Worm (Caenorhabditis elegans) whole organism, mixed stage, embryonic: ENCODE measurements around the gene Y49E10.30.
"Not testable (repeated sequence)": the region's sequence is repeated elsewhere in the genome, so short reads cannot be mapped to it uniquely, and the experiment has no call there.

Source experiments
- M03D4.4 ChIP-seq: sonication (generic microtip); optimal IDR thresholded peaks from 2 replicates; lab custom pipeline; 2017; ENCODE audit warnings: mild to moderate bottlenecking, missing genetic modification characterization, missing compliant biosample characterization
- blmp-1 ChIP-seq: fragments of 150-350 bp; optimal IDR thresholded peaks from 2 replicates; lab custom pipeline; 2014; ENCODE audit warnings: missing biosample characterization, missing genetic modification characterization
- ceh-39 ChIP-seq: fragments of 150-350 bp; optimal IDR thresholded peaks from 2 replicates; lab custom pipeline; 2014; ENCODE audit warnings: missing biosample characterization, missing genetic modification characterization
- ceh-43 ChIP-seq: fragments of 200-800 bp; sonication (Bioruptor generic); optimal IDR thresholded peaks from 2 replicates; lab custom pipeline; 2018; ENCODE audit warnings: mild to moderate bottlenecking, missing genetic modification characterization, moderate library complexity, missing compliant biosample characterization
- ceh-83 ChIP-seq: fragments of 200-800 bp; sonication (Bioruptor generic); optimal IDR thresholded peaks from 2 replicates; lab custom pipeline; 2018; ENCODE audit warnings: mild to moderate bottlenecking, missing genetic modification characterization, missing compliant biosample characterization
- ces-1 ChIP-seq: fragments of 150-350 bp; optimal IDR thresholded peaks from 2 replicates; lab custom pipeline; 2014; ENCODE audit warnings: missing biosample characterization, missing genetic modification reagents, missing genetic modification characterization
- cnd-1 ChIP-seq: fragments of 200-800 bp; sonication (Bioruptor generic); optimal IDR thresholded peaks from 2 replicates; lab custom pipeline; 2018; ENCODE audit warnings: mild to moderate bottlenecking, missing genetic modification characterization, missing compliant biosample characterization
- drap-1 ChIP-seq: fragments of 200-800 bp; sonication (Bioruptor generic); optimal IDR thresholded peaks from 3 replicates; lab custom pipeline; 2018; ENCODE audit warnings: mild to moderate bottlenecking, missing genetic modification characterization, missing compliant biosample characterization
- elt-1 ChIP-seq: sonication (generic microtip); optimal IDR thresholded peaks from 2 replicates; lab custom pipeline; 2017; ENCODE audit warnings: missing genetic modification characterization, mild to moderate bottlenecking, missing compliant biosample characterization, antibody characterized with exemption, moderate library complexity, borderline replicate concordance; ENCODE audit not compliant: insufficient read depth
- elt-3 ChIP-seq: fragments of 150-350 bp; optimal IDR thresholded peaks from 2 replicates; lab custom pipeline; 2014; ENCODE audit warnings: missing biosample characterization, missing genetic modification characterization
- flh-1 ChIP-seq: fragments of 200-800 bp; sonication (Bioruptor generic); optimal IDR thresholded peaks from 2 replicates; lab custom pipeline; 2018; ENCODE audit warnings: mild to moderate bottlenecking, missing genetic modification characterization, moderate library complexity, missing compliant biosample characterization
- ham-2 ChIP-seq: fragments of 200-800 bp; sonication (Bioruptor generic); optimal IDR thresholded peaks from 2 replicates; lab custom pipeline; 2018; ENCODE audit warnings: mild to moderate bottlenecking, missing genetic modification characterization, missing compliant biosample characterization
- hlh-1 ChIP-seq: fragments of 150-350 bp; optimal IDR thresholded peaks from 2 replicates; lab custom pipeline; 2014; ENCODE audit warnings: missing biosample characterization, missing genetic modification reagents, missing genetic modification characterization
- lin-13 ChIP-seq: fragments of 150-350 bp; optimal IDR thresholded peaks from 2 replicates; lab custom pipeline; 2014; ENCODE audit warnings: missing biosample characterization, missing genetic modification characterization
- lin-32 ChIP-seq: fragments of 200-800 bp; sonication (Bioruptor generic); optimal IDR thresholded peaks from 2 replicates; lab custom pipeline; 2018; ENCODE audit warnings: mild to moderate bottlenecking, missing genetic modification characterization, missing compliant biosample characterization
- lsy-2 ChIP-seq: fragments of 150-350 bp; optimal IDR thresholded peaks from 2 replicates; lab custom pipeline; 2014; ENCODE audit warnings: missing biosample characterization, missing genetic modification characterization
- mab-5 ChIP-seq: fragments of 150-350 bp; optimal IDR thresholded peaks from 2 replicates; lab custom pipeline; 2014; ENCODE audit warnings: missing biosample characterization, missing genetic modification characterization
- mep-1 ChIP-seq: fragments of 150-350 bp; optimal IDR thresholded peaks from 2 replicates; lab custom pipeline; 2017; ENCODE audit warnings: missing biosample characterization, missing genetic modification reagents, missing genetic modification characterization, inconsistent platforms
- mls-2 ChIP-seq: sonication (generic microtip); optimal IDR thresholded peaks from 2 replicates; lab custom pipeline; 2016; ENCODE audit warnings: mild to moderate bottlenecking, missing genetic modification characterization, moderate library complexity, missing compliant biosample characterization
- nhr-12 ChIP-seq: fragments of 150-350 bp; optimal IDR thresholded peaks from 2 replicates; lab custom pipeline; 2014; ENCODE audit warnings: missing biosample characterization, missing genetic modification characterization
- nhr-2 ChIP-seq: fragments of 150-350 bp; optimal IDR thresholded peaks from 2 replicates; lab custom pipeline; 2014; ENCODE audit warnings: missing biosample characterization, missing genetic modification characterization
- nhr-237 ChIP-seq: fragments of 150-350 bp; optimal IDR thresholded peaks from 2 replicates; lab custom pipeline; 2014; ENCODE audit warnings: missing biosample characterization, missing genetic modification characterization
- nhr-28 ChIP-seq: fragments of 150-350 bp; optimal IDR thresholded peaks from 2 replicates; lab custom pipeline; 2014; ENCODE audit warnings: missing biosample characterization, missing genetic modification characterization
- nhr-76 ChIP-seq: sonication (generic microtip); optimal IDR thresholded peaks from 2 replicates; lab custom pipeline; 2017; ENCODE audit warnings: missing biosample characterization, missing genetic modification characterization
- pha-4 ChIP-seq: fragments of 150-350 bp; optimal IDR thresholded peaks from 2 replicates; lab custom pipeline; 2018; ENCODE audit warnings: missing biosample characterization, missing genetic modification reagents, missing genetic modification characterization
- snpc-4 ChIP-seq: fragments of 150-350 bp; optimal IDR thresholded peaks from 2 replicates; lab custom pipeline; 2014; ENCODE audit warnings: missing biosample characterization, missing genetic modification characterization
- sptf-1 ChIP-seq: sonication (generic microtip); optimal IDR thresholded peaks from 2 replicates; lab custom pipeline; 2017; ENCODE audit warnings: mild to moderate bottlenecking, missing genetic modification characterization, moderate library complexity, missing compliant biosample characterization
- tbx-8 ChIP-seq: fragments of 200-800 bp; sonication (Bioruptor generic); optimal IDR thresholded peaks from 2 replicates; lab custom pipeline; 2018; ENCODE audit warnings: mild to moderate bottlenecking, missing genetic modification characterization, moderate library complexity, missing compliant biosample characterization
- unc-120 ChIP-seq: sonication (generic microtip); optimal IDR thresholded peaks from 2 replicates; lab custom pipeline; 2017; ENCODE audit warnings: missing genetic modification characterization, missing compliant biosample characterization; ENCODE audit not compliant: poor library complexity, severe bottlenecking
- unc-62 ChIP-seq: fragments of 150-350 bp; optimal IDR thresholded peaks from 2 replicates; lab custom pipeline; 2014; ENCODE audit warnings: missing biosample characterization, missing genetic modification reagents, missing genetic modification characterization
- ztf-11 ChIP-seq: fragments of 150-350 bp; optimal IDR thresholded peaks from 2 replicates; lab custom pipeline; 2014; ENCODE audit warnings: missing biosample characterization, missing genetic modification characterization

The Y49E10.30 gene

ce11 chrIII:12386597-12386996 lies at the start of gene Y49E10.30:
Gene Y49E10.30, plus strand, starts transcription at chrIII:12386897.
- not testable (repeated sequence) for TF ChIP-seq tbx-8 (GFP tag; lab: Kevin White, UChicago); flh-1; unc-62 (GFP tag; lab: Kevin White, UChicago)

- TF ChIP-seq cnd-1: no peak
- no peak for TF ChIP-seq sptf-1 (tag; lab: Kevin White, UChicago)
- no peak for TF ChIP-seq ceh-39
- TF ChIP-seq nhr-76 (tag; lab: Kevin White, UChicago): no peak
- TF ChIP-seq lin-32 (GFP tag; lab: Kevin White, UChicago): no peak
Measured at ce11 chrIII:12344940-12345339, 41.8 kb upstream of the Y49E10.30 start.

- TF ChIP-seq nhr-28 (tag; lab: Kevin White, UChicago) (no peak), mep-1 (no peak)
- TF ChIP-seq, all 35 proteins: peak for 0
Measured at ce11 chrIII:12349027-12349426, 37.7 kb upstream of the Y49E10.30 start.

ce11 chrIII:12351301-12351700 lies 35.4 kb upstream of the Y49E10.30 start, which contains the start of the genes pph-4.1 and Y75B8A.31:
Gene pph-4.1, minus strand, starts transcription at chrIII:12351336.
Gene Y75B8A.31, plus strand, starts transcription at chrIII:12351642.
- no peak for TF ChIP-seq ztf-11
- TF ChIP-seq nhr-237 (tag; lab: Kevin White, UChicago): peak; percentile 40
- TF ChIP-seq M03D4.4: no peak
- TF ChIP-seq elt-3 (tag; lab: Kevin White, UChicago): no peak
- no peak for TF ChIP-seq ceh-43 (GFP tag; lab: Kevin White, UChicago)
- TF ChIP-seq pha-4: peak; percentile 72
- peak; percentile 1 for TF ChIP-seq unc-120 (tag; lab: Kevin White, UChicago)
- peak; percentile 9 for TF ChIP-seq mls-2 (tag; lab: Kevin White, UChicago)
- peak; percentile 61 for TF ChIP-seq ces-1 (GFP tag; lab: Kevin White, UChicago)
- TF ChIP-seq hlh-1: peak; percentile 14
- peak; percentile 62 for TF ChIP-seq lin-13 (tag; lab: Kevin White, UChicago)
- TF ChIP-seq mep-1: peak; percentile 82
- no peak for TF ChIP-seq cnd-1
- TF ChIP-seq lsy-2 (tag; lab: Kevin White, UChicago): peak; percentile 74
- TF ChIP-seq sptf-1 (tag; lab: Kevin White, UChicago): peak; percentile 75
- no peak for TF ChIP-seq ceh-83 (GFP tag; lab: Kevin White, UChicago)
- no peak for TF ChIP-seq drap-1 (GFP tag; lab: Kevin White, UChicago)
- TF ChIP-seq flh-1: no peak
- TF ChIP-seq nhr-2 (tag; lab: Kevin White, UChicago): no peak
- TF ChIP-seq elt-1 (tag; lab: Kevin White, UChicago): no peak
- TF ChIP-seq snpc-4: no peak
- TF ChIP-seq ceh-39: peak; percentile 33

ce11 chrIII:12356588-12356987 lies 30.1 kb upstream of the Y49E10.30 start:
- TF ChIP-seq snpc-4: no peak
- TF ChIP-seq ham-2 (GFP tag; lab: Kevin White, UChicago): no peak
- TF ChIP-seq ceh-39: no peak
- TF ChIP-seq blmp-1 (tag; lab: Kevin White, UChicago): no peak
- TF ChIP-seq flh-1: no peak
- no peak for TF ChIP-seq nhr-237 (tag; lab: Kevin White, UChicago)
- TF ChIP-seq nhr-2 (tag; lab: Kevin White, UChicago): no peak
- no peak for TF ChIP-seq lsy-2 (tag; lab: Kevin White, UChicago)
- TF ChIP-seq mep-1: no peak

- no peak for TF ChIP-seq ces-1 (GFP tag; lab: Kevin White, UChicago)
- TF ChIP-seq lin-13 (tag; lab: Kevin White, UChicago): no peak
- no peak for TF ChIP-seq mls-2 (tag; lab: Kevin White, UChicago)
- no peak for TF ChIP-seq snpc-4
- no peak for TF ChIP-seq elt-1 (tag; lab: Kevin White, UChicago)
- TF ChIP-seq cnd-1: no peak
- no peak for TF ChIP-seq nhr-237 (tag; lab: Kevin White, UChicago)
- TF ChIP-seq M03D4.4: no peak
- no peak for TF ChIP-seq hlh-1
- TF ChIP-seq nhr-2 (tag; lab: Kevin White, UChicago): no peak
- no peak for TF ChIP-seq nhr-76 (tag; lab: Kevin White, UChicago)
- no peak for TF ChIP-seq mab-5 (tag; lab: Kevin White, UChicago)
- no peak for TF ChIP-seq lin-32 (GFP tag; lab: Kevin White, UChicago)
- no peak for TF ChIP-seq ztf-11
- TF ChIP-seq nhr-28 (tag; lab: Kevin White, UChicago): no peak
- TF ChIP-seq nhr-12: no peak
- TF ChIP-seq elt-3 (tag; lab: Kevin White, UChicago): no peak
Measured at ce11 chrIII:12358461-12358860, 28.2 kb upstream of the Y49E10.30 start, which contains the start of gene Y75B8A.32. Gene Y75B8A.32, minus strand, starts transcription at chrIII:12358561.
